Fruit fly (Drosophila melanogaster): ENCODE results near the gene Marf.

The Marf gene

DNA sequence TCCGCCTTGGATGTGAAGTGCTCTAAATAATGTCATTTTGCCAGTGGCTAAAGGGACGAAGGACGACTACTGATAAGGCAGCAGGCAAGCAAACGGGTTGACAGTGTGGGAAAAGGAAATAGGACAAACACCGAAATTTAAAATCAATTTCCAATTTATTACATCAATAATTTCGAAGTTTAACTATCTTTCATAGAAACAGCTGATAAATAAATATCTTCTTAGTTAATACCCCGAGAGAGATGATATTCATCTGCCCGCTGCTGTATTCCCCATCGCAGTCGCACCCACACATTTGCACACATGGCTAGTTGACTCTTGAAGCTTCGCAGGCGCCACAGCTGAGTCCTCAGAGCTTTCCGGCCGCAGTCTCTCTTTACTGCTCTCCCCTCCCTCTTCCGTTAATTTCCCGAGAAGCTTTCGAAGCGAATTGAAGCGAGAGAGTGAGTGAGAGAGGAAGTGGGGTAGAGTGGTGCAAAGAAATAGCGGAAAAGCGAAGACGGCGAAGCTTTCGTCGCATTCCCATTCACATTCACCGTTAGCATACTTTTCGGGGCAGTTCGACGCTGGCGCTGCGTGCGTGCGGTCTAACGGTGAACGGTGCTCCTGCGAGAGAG lies 48.8 kb upstream of the Marf start (continued):
- TF ChIP-seq sima (GFP tag; optimal IDR thresholded peaks at IDR 0.05) (no peak), Trl (optimal IDR thresholded peaks at IDR 0.05) (no peak), Trl (GFP tag; optimal IDR thresholded peaks at IDR 0.05) (no peak), CG7357 (GFP tag; IDR thresholded peaks at IDR 0.05) (0 out of 3 replicates have a peak, but pooled peaks have one; percentile 38), Chrac-16 (GFP tag; optimal IDR thresholded peaks at IDR 0.05) (peak; percentile 18), Opbp (GFP tag; IDR thresholded peaks at IDR 0.05; ENCODE audit: partially characterized antibody) (no peak), dmrt11E (tag; optimal IDR thresholded peaks at IDR 0.05) (no peak), slp2 (GFP tag; optimal IDR thresholded peaks at IDR 0.05) (no peak), Atf-2 (GFP tag; optimal IDR thresholded peaks at IDR 0.05) (no peak), tup (GFP tag; optimal IDR thresholded peaks at IDR 0.05) (no peak), CG6254 (GFP tag; optimal IDR thresholded peaks at IDR 0.05) (no peak), wor (GFP tag; IDR thresholded peaks at IDR 0.05) (peak; percentile 45), CG7928 (GFP tag; optimal IDR thresholded peaks at IDR 0.05) (peak; percentile 7), CG18764 (GFP tag; optimal IDR thresholded peaks at IDR 0.05) (no peak), CG33213 (GFP tag; optimal IDR thresholded peaks at IDR 0.05) (no peak), D19A (tag; optimal IDR thresholded peaks at IDR 0.05) (peak; percentile 20), CG1792 (GFP tag; optimal IDR thresholded peaks at IDR 0.05) (no peak), GATAe (GFP tag; conservative IDR thresholded peaks at IDR 0.05) (no peak; the same call in 1 of the 2 replicates), jing (GFP tag; optimal IDR thresholded peaks at IDR 0.05) (no peak), CG31388 (GFP tag; optimal IDR thresholded peaks at IDR 0.05) (no peak), CG10274 (GFP tag; optimal IDR thresholded peaks at IDR 0.05) (no peak), Antp (GFP tag; optimal IDR thresholded peaks at IDR 0.05) (peak; percentile 5), MBD-R2 (GFP tag; IDR thresholded peaks at IDR 0.05) (peak; percentile 40; the same call in 1 of the 2 replicates), Sox102F (GFP tag; optimal IDR thresholded peaks at IDR 0.05) (peak; percentile 50), HLH4C (GFP tag; IDR thresholded peaks at IDR 0.05; ENCODE audit: partially characterized antibody) (no peak), zen (tag; optimal IDR thresholded peaks at IDR 0.05) (no peak), zfh2 (GFP tag; optimal IDR thresholded peaks at IDR 0.05) (peak; percentile 26), en (GFP tag; optimal IDR thresholded peaks at IDR 0.05) (no peak), CG12155 (GFP tag; optimal IDR thresholded peaks at IDR 0.05) (no peak), Meics (GFP tag; optimal IDR thresholded peaks at IDR 0.05) (peak; percentile 80), dati (GFP tag; IDR thresholded peaks at IDR 0.05) (no peak), CG34422 (GFP tag; IDR thresholded peaks at IDR 0.05) (peak; percentile 67; the same call in 2 of the 3 replicates), h (optimal IDR thresholded peaks at IDR 0.05) (no peak), Ets97D (GFP tag; optimal IDR thresholded peaks at IDR 0.05) (no peak), dysf (GFP tag; IDR thresholded peaks at IDR 0.05) (peak; percentile 82), amos (GFP tag; IDR thresholded peaks at IDR 0.05; ENCODE audit: partially characterized antibody) (no peak), Xrp1 (GFP tag; IDR thresholded peaks at IDR 0.05) (peak; percentile 70), CG6175 (GFP tag; IDR thresholded peaks at IDR 0.05) (peak; percentile 44; the same call in 1 of the 3 replicates), Ssrp (tag; optimal IDR thresholded peaks at IDR 0.05) (no peak), bigmax (GFP tag; optimal IDR thresholded peaks at IDR 0.05) (no peak), BEAF-32 (GFP tag; optimal IDR thresholded peaks at IDR 0.05) (no peak), scrt (GFP tag; optimal IDR thresholded peaks at IDR 0.05) (peak; percentile 48), E2f2 (GFP tag; IDR thresholded peaks at IDR 0.05) (peak; percentile 42; the same call in 1 of the 2 replicates), CG16815 (GFP tag; optimal IDR thresholded peaks at IDR 0.05) (no peak), Dp (GFP tag; optimal IDR thresholded peaks at IDR 0.05) (no peak), chn (GFP tag; optimal IDR thresholded peaks at IDR 0.05) (peak; percentile 42), CG9727 (GFP tag; optimal IDR thresholded peaks at IDR 0.05) (peak; percentile 57), Deaf1 (tag; optimal IDR thresholded peaks at IDR 0.05) (peak; percentile 28), eve (GFP tag; optimal IDR thresholded peaks at IDR 0.05) (no peak), CG34224 (GFP tag; IDR thresholded peaks at IDR 0.05; ENCODE audit: partially characterized antibody) (no peak), CG31224 (GFP tag; IDR thresholded peaks at IDR 0.05) (peak; percentile 57; the same call in 1 of the 2 replicates)

Measured in whole organism, embryonic.